Fruit fly (Drosophila melanogaster): ENCODE results near the gene CG5103.

dm6 chr3L:18304367-18305003, 10.4 kb upstream of the CG5103 start, which contains the start of gene grim:
- TF ChIP-seq bab1 (GFP tag; optimal IDR thresholded peaks at IDR 0.05) (no peak), Hr96 (GFP tag; optimal IDR thresholded peaks at IDR 0.05) (no peak), CG7101 (tag; optimal IDR thresholded peaks at IDR 0.05) (no peak), cic (GFP tag; optimal IDR thresholded peaks at IDR 0.05) (no peak), tj (GFP tag; optimal IDR thresholded peaks at IDR 0.05) (no peak), Clk (GFP tag; optimal IDR thresholded peaks at IDR 0.05) (no peak), CG5204 (GFP tag; optimal IDR thresholded peaks at IDR 0.05) (no peak), CG33017 (tag; optimal IDR thresholded peaks at IDR 0.05) (no peak), CG11617 (GFP tag; optimal IDR thresholded peaks at IDR 0.05) (no peak), pad (GFP tag; optimal IDR thresholded peaks at IDR 0.05) (peak; percentile 88), Crg-1 (GFP tag; optimal IDR thresholded peaks at IDR 0.05) (no peak), kay (GFP tag; ENCODE audit: borderline replicate concordance) (no peak), CG7045 (GFP tag; optimal IDR thresholded peaks at IDR 0.05) (no peak), CG1620 (GFP tag; optimal IDR thresholded peaks at IDR 0.05) (no peak)

Measured in whole organism, adult.